Worm (Caenorhabditis elegans): Measurements from ENCODE around the gene F26D11.2.

The F26D11.2 gene

ce11 chrV:7995878-7996277 is 36.8 kb downstream of the F26D11.2 start, which contains the start of gene Y97E10AR.2:
TSS of gene Y97E10AR.2 (plus strand) at chrV:7996178.
- TF ChIP-seq Y55F3AM.14 (GFP tag; optimal IDR thresholded peaks at IDR 0.05): no peak
- no peak for TF ChIP-seq ztf-11 (tag; optimal IDR thresholded peaks at IDR 0.05)
- TF ChIP-seq elt-3 (tag; optimal IDR thresholded peaks at IDR 0.05): no peak
- no peak for TF ChIP-seq C34F6.9 (tag; optimal IDR thresholded peaks at IDR 0.05)
- TF ChIP-seq ztf-4 (tag; optimal IDR thresholded peaks at IDR 0.05): no peak
- no peak for TF ChIP-seq nhr-10 (tag; optimal IDR thresholded peaks at IDR 0.05)
- no peak for TF ChIP-seq ceh-16 (tag; optimal IDR thresholded peaks at IDR 0.05)
- TF ChIP-seq peb-1 (tag; optimal IDR thresholded peaks at IDR 0.05): no peak
- TF ChIP-seq sem-4 (tag; optimal IDR thresholded peaks at IDR 0.05): no peak
- no peak for TF ChIP-seq ZK546.5 (tag; optimal IDR thresholded peaks at IDR 0.05)

- no peak for TF ChIP-seq ceh-16 (tag; optimal IDR thresholded peaks at IDR 0.05)
- no peak for TF ChIP-seq unc-62 (GFP tag; optimal IDR thresholded peaks at IDR 0.05)
- peak; percentile 92 for TF ChIP-seq blmp-1 (tag; optimal IDR thresholded peaks at IDR 0.05; ENCODE audit: insufficient read depth)
- TF ChIP-seq peb-1 (tag; optimal IDR thresholded peaks at IDR 0.05): no peak
- TF ChIP-seq egl-27 (tag; optimal IDR thresholded peaks at IDR 0.05): peak; percentile 73
- no peak for TF ChIP-seq nhr-25 (tag; optimal IDR thresholded peaks at IDR 0.05)
- TF ChIP-seq lin-13 (GFP tag; optimal IDR thresholded peaks at IDR 0.05): peak; percentile 46
- peak; percentile 31 for TF ChIP-seq sem-4 (tag; optimal IDR thresholded peaks at IDR 0.05)
- TF ChIP-seq ztf-1 (GFP tag; conservative IDR thresholded peaks at IDR 0.05): no peak
- peak; percentile 89 for TF ChIP-seq nhr-129 (tag; optimal IDR thresholded peaks at IDR 0.05)
- no peak for TF ChIP-seq nhr-23 (tag; optimal IDR thresholded peaks at IDR 0.05)
- no peak for TF ChIP-seq ztf-11 (tag; optimal IDR thresholded peaks at IDR 0.05)
- TF ChIP-seq nhr-6 (tag; optimal IDR thresholded peaks at IDR 0.05): peak; percentile 65
- TF ChIP-seq C34F6.9 (tag; optimal IDR thresholded peaks at IDR 0.05): peak; percentile 98
- TF ChIP-seq nhr-11 (tag; optimal IDR thresholded peaks at IDR 0.05): no peak
- TF ChIP-seq ama-1 (optimal IDR thresholded peaks at IDR 0.05): no peak
- TF ChIP-seq nhr-12 (tag; optimal IDR thresholded peaks at IDR 0.05): no peak
- peak; percentile 15 for TF ChIP-seq skn-1 (tag; optimal IDR thresholded peaks at IDR 0.05)
- no peak for TF ChIP-seq nhr-10 (tag; optimal IDR thresholded peaks at IDR 0.05)
- no peak for TF ChIP-seq nhr-21 (tag; optimal IDR thresholded peaks at IDR 0.05)
- TF ChIP-seq alr-1 (tag; optimal IDR thresholded peaks at IDR 0.05): no peak
- TF ChIP-seq F13H6.1 (tag; optimal IDR thresholded peaks at IDR 0.05): peak; percentile 93
- peak; percentile 96 for TF ChIP-seq unc-55 (GFP tag; optimal IDR thresholded peaks at IDR 0.05)
- peak; percentile 4 for TF ChIP-seq lin-11 (tag; optimal IDR thresholded peaks at IDR 0.05)
- TF ChIP-seq mbf-1 (tag; optimal IDR thresholded peaks at IDR 0.05): no peak
- TF ChIP-seq gmeb-1 (tag; optimal IDR thresholded peaks at IDR 0.05): no peak
- TF ChIP-seq unc-39 (tag; optimal IDR thresholded peaks at IDR 0.05): no peak
- peak; percentile 29 for TF ChIP-seq sma-3 (GFP tag; optimal IDR thresholded peaks at IDR 0.05)
- TF ChIP-seq mab-5 (tag; optimal IDR thresholded peaks at IDR 0.05): peak; percentile 73
- TF ChIP-seq snpc-4 (tag; optimal IDR thresholded peaks at IDR 0.05): peak; percentile 71
- TF ChIP-seq lin-39 (tag; optimal IDR thresholded peaks at IDR 0.05): no peak
- no peak for TF ChIP-seq elt-1 (tag; optimal IDR thresholded peaks at IDR 0.05)
- TF ChIP-seq zag-1 (tag; optimal IDR thresholded peaks at IDR 0.05): peak; percentile 79
- no peak for TF ChIP-seq ceh-82 (tag; optimal IDR thresholded peaks at IDR 0.05)
- TF ChIP-seq fos-1 (tag; optimal IDR thresholded peaks at IDR 0.05): peak; percentile 94
- peak; percentile 33 to 84 for TF ChIP-seq lsy-2 (tag; optimal IDR thresholded peaks at IDR 0.05)
- peak in 1 of 2 experiments; percentile 86 for TF ChIP-seq mdl-1 (tag; optimal IDR thresholded peaks at IDR 0.05)
- TF ChIP-seq aly-2 (tag; optimal IDR thresholded peaks at IDR 0.05): no peak
- TF ChIP-seq crh-2 (tag; optimal IDR thresholded peaks at IDR 0.05): peak; percentile 83
- TF ChIP-seq R02D3.7 (tag; optimal IDR thresholded peaks at IDR 0.05): no peak
- peak; percentile 60 for TF ChIP-seq ztf-4 (tag; optimal IDR thresholded peaks at IDR 0.05)
- TF ChIP-seq nhr-237 (tag; optimal IDR thresholded peaks at IDR 0.05): no peak
- TF ChIP-seq ZK546.5 (tag; optimal IDR thresholded peaks at IDR 0.05): no peak
- peak; percentile 94 for TF ChIP-seq Y55F3AM.14 (GFP tag; optimal IDR thresholded peaks at IDR 0.05)
- TF ChIP-seq dmd-4 (tag; optimal IDR thresholded peaks at IDR 0.05): no peak
- TF ChIP-seq elt-3 (tag; optimal IDR thresholded peaks at IDR 0.05): no peak
- TF ChIP-seq sma-9 (GFP tag; optimal IDR thresholded peaks at IDR 0.05): peak; percentile 93
- TF ChIP-seq sma-9 (tag; optimal IDR thresholded peaks at IDR 0.05): no peak
- TF ChIP-seq nhr-77 (tag; optimal IDR thresholded peaks at IDR 0.05): no peak
These were observed 42.0 kb downstream of the F26D11.2 start, which contains the start of gene Y97E10AR.1 for ce11 chrV:8000929-8001513. TSS of gene Y97E10AR.1 (plus strand) at chrV:8001463.
